Fruit fly (Drosophila melanogaster): ENCODE measurements around the gene CG4199.

The CG4199 gene

dm6 chrX:2061119-2061518, 12.2 kb downstream of the CG4199 start (continued):
- TF ChIP-seq D (optimal IDR thresholded peaks at IDR 0.05) = no peak
- peak; percentile 24 for TF ChIP-seq D (GFP tag; optimal IDR thresholded peaks at IDR 0.05)
- no peak for TF ChIP-seq da (GFP tag; optimal IDR thresholded peaks at IDR 0.05)
- no peak for TF ChIP-seq danr (GFP tag; IDR thresholded peaks at IDR 0.05)
- TF ChIP-seq CG17612 (GFP tag; IDR thresholded peaks at IDR 0.05) = no peak
- TF ChIP-seq lola (GFP tag; optimal IDR thresholded peaks at IDR 0.05) = peak in 1 of 3 experiments; percentile 45
- TF ChIP-seq CG2202 (tag; optimal IDR thresholded peaks at IDR 0.05) = peak; percentile 19
- peak; percentile 47 for TF ChIP-seq CG6813 (GFP tag; optimal IDR thresholded peaks at IDR 0.05)
- TF ChIP-seq Drgx (GFP tag; IDR thresholded peaks at IDR 0.05) = peak; percentile 8; the same call in 1 of the 2 replicates
- TF ChIP-seq CG9817 (tag; optimal IDR thresholded peaks at IDR 0.05) = peak; percentile 24
- TF ChIP-seq CG12104 (GFP tag; optimal IDR thresholded peaks at IDR 0.05) = peak; percentile 47
- no peak for TF ChIP-seq CG15073 (GFP tag; optimal IDR thresholded peaks at IDR 0.05)
- no peak for TF ChIP-seq hkb (optimal IDR thresholded peaks at IDR 0.05)
- TF ChIP-seq hkb (GFP tag; IDR thresholded peaks at IDR 0.05) = no peak; the same call in 1 of the 2 replicates
- TF ChIP-seq CG7556 (GFP tag; optimal IDR thresholded peaks at IDR 0.05) = peak; percentile 40
- peak; percentile 27 for TF ChIP-seq twi (tag; optimal IDR thresholded peaks at IDR 0.05)
- no peak for TF ChIP-seq dpn (GFP tag; optimal IDR thresholded peaks at IDR 0.05)
- peak; percentile 32 for TF ChIP-seq Fer3 (tag; optimal IDR thresholded peaks at IDR 0.05)
- TF ChIP-seq C15 (GFP tag; IDR thresholded peaks at IDR 0.05) = no peak
- no peak for TF ChIP-seq Dfd (GFP tag; optimal IDR thresholded peaks at IDR 0.05)
- TF ChIP-seq CG2129 (GFP tag; IDR thresholded peaks at IDR 0.05; ENCODE audit: partially characterized antibody) = no peak
- TF ChIP-seq sens (GFP tag) = peak; percentile 84
- TF ChIP-seq Tbp (GFP tag; optimal IDR thresholded peaks at IDR 0.05) = no peak
- no peak; the same call in 1 of the 2 replicates for TF ChIP-seq vvl (GFP tag; IDR thresholded peaks at IDR 0.05)
- TF ChIP-seq onecut (GFP tag; IDR thresholded peaks at IDR 0.05) = peak; percentile 99
- TF ChIP-seq z (GFP tag; IDR thresholded peaks at IDR 0.05) = no peak
- TF ChIP-seq slp2 (GFP tag; optimal IDR thresholded peaks at IDR 0.05) = no peak
- TF ChIP-seq CG7786 (GFP tag; optimal IDR thresholded peaks at IDR 0.05) = no peak
- TF ChIP-seq wdn (GFP tag; IDR thresholded peaks at IDR 0.05) = no peak
- no peak for TF ChIP-seq hb (GFP tag; IDR thresholded peaks at IDR 0.05; ENCODE audit: partially characterized antibody)
- peak; percentile 65 for TF ChIP-seq CG17385 (GFP tag; optimal IDR thresholded peaks at IDR 0.05)
- TF ChIP-seq pzg (GFP tag; optimal IDR thresholded peaks at IDR 0.05) = peak; percentile 14
- TF ChIP-seq Hmr (GFP tag; optimal IDR thresholded peaks at IDR 0.05) = peak; percentile 44
- TF ChIP-seq Fer2 (tag; optimal IDR thresholded peaks at IDR 0.05) = no peak
- TF ChIP-seq CG17802 (tag; optimal IDR thresholded peaks at IDR 0.05) = no peak
- TF ChIP-seq Bgb (GFP tag; IDR thresholded peaks at IDR 0.05; ENCODE audit: partially characterized antibody) = no peak
- peak; percentile 25 for TF ChIP-seq CG30020 (tag; optimal IDR thresholded peaks at IDR 0.05)
- TF ChIP-seq otp (GFP tag; IDR thresholded peaks at IDR 0.05) = no peak; the same call in 2 of the 3 replicates
- TF ChIP-seq ken (GFP tag; IDR thresholded peaks at IDR 0.05) = no peak
- TF ChIP-seq CG11723 (GFP tag; optimal IDR thresholded peaks at IDR 0.05) = peak; percentile 18
- no peak for TF ChIP-seq Lpt (GFP tag; optimal IDR thresholded peaks at IDR 0.05)
- no peak for TF ChIP-seq CG30431 (GFP tag; optimal IDR thresholded peaks at IDR 0.05)
- TF ChIP-seq Sry-β (GFP tag; optimal IDR thresholded peaks at IDR 0.05) = peak; percentile 93
- no peak for TF ChIP-seq CG9215 (GFP tag; IDR thresholded peaks at IDR 0.05)
- no peak for TF ChIP-seq Poxn (GFP tag; IDR thresholded peaks at IDR 0.05)
- no peak for TF ChIP-seq dimm (GFP tag; IDR thresholded peaks at IDR 0.05)
- TF ChIP-seq disco-r (GFP tag; optimal IDR thresholded peaks at IDR 0.05) = no peak
- no peak for TF ChIP-seq Scr (GFP tag; IDR thresholded peaks at IDR 0.05; ENCODE audit: partially characterized antibody)
- TF ChIP-seq pho (GFP tag; optimal IDR thresholded peaks at IDR 0.05) = no peak
- no peak for TF ChIP-seq GATAe (GFP tag; conservative IDR thresholded peaks at IDR 0.05)
- peak; percentile 49 for TF ChIP-seq CG12219 (GFP tag; optimal IDR thresholded peaks at IDR 0.05)
- peak; percentile 50 for TF ChIP-seq ranshi (GFP tag; IDR thresholded peaks at IDR 0.05)

Data from whole organism, embryonic.